Worm (Caenorhabditis elegans): ENCODE measurements around the gene ceh-62.

ceh-62 gene

DNA sequence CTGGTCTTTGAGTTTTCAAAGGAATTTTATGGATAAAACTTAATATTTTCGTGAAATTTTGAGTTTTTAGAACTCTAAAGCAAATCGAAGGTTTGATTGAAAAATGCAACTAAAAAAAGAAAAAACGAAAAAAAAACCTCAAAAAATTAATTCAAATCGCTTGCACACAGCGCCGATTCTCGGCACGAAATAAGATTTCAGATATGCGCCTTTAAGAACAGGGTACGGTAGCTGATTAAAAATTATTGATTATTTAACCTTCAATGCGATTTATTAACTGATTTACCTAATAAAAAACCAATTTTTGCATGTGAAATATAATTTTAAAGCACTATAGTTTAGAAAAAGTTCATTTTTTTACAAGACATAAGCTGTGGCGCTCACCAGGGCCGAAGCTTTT is 47.3 kb downstream of the ceh-62 start:
- no peak for TF ChIP-seq ztf-4 (tag; optimal IDR thresholded peaks at IDR 0.05)

DNA sequence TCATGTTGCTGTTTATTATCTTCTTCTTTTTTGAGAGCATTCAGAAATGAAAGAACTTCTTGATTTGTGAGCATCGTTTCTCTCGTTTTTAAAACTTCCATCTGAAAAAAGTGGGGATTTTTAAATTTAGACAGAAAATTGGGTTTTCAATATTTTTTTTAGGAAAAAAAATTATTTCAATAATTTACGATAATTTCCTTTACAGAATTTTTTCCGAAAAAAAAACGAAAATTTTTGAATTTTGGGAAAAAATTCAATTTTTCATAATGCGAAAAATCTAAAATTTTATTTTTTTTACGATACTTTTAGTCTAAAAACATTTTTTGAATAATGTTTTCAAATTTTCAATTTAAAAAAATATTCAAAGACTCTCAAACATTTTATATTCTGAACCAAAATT is 51.5 kb downstream of the ceh-62 start, which contains the start of gene M106.7:
TSS of gene M106.7 (minus strand) at position 101 of the 400 bp plus-strand sequence.
- no peak for TF ChIP-seq nhr-6 (tag; optimal IDR thresholded peaks at IDR 0.05)

Data from whole organism, L2 larva.